Worm (Caenorhabditis elegans) whole organism, L4/young adult: Measurements from ENCODE around the gene col-69.
"Not testable (repeated sequence)": the region's sequence is repeated elsewhere in the genome, so short reads cannot be mapped to it uniquely, and the experiment has no call there.

Experiments used
- W03F9.2 ChIP-seq: fragments of 150-350 bp; optimal IDR thresholded peaks from 2 replicates; lab custom pipeline; 2014; ENCODE audit warnings: missing biosample characterization, missing genetic modification characterization
- dao-5 ChIP-seq: sonication (generic microtip); optimal IDR thresholded peaks from 2 replicates; lab custom pipeline; 2016; ENCODE audit warnings: missing genotype, missing genetic modification characterization, moderate library complexity, missing compliant biosample characterization
- him-1 ChIP-seq: sonication (generic microtip); optimal IDR thresholded peaks from 2 replicates; lab custom pipeline; 2016; ENCODE audit warnings: missing genotype, missing genetic modification reagents, missing genetic modification characterization, missing compliant biosample characterization

The col-69 gene

ce11 chrII:321183-321582 is 15.6 kb upstream of the col-69 start:
- TF ChIP-seq W03F9.2 (tag; lab: Kevin White, UChicago) (no peak), dao-5 (tag; lab: Kevin White, UChicago) (no peak), him-1 (tag; lab: Kevin White, UChicago) (no peak)

- TF ChIP-seq W03F9.2 (tag; lab: Kevin White, UChicago) (no peak), him-1 (tag; lab: Kevin White, UChicago) (no peak)
Measured at ce11 chrII:320783-321182, 15.2 kb upstream of the col-69 start.

- TF ChIP-seq dao-5 (tag; lab: Kevin White, UChicago) (no peak), W03F9.2 (tag; lab: Kevin White, UChicago) (no peak), him-1 (tag; lab: Kevin White, UChicago) (no peak)
Measured at ce11 chrII:319459-319858, 13.9 kb upstream of the col-69 start, which contains the start of gene far-7. Gene far-7 (plus strand): TSS chrII:319789.

DNA sequence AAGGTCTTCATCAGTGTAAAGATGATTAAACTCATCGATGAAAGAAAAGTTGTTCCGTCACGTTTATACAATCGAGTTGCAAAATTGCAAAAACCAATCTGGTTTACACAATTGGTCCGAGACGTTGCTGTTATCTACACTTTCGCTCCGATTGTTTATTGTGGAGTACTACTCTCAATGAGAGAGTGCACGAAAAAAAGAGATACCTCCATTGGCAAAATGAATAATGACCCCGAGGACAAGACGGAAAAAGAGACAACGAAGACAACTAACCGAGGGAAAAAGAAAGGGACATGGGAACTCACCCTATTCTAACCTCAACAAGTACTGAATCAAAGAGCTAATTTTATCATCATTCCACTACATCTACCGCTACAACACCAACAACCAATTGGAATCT is 8.0 kb upstream of the col-69 start:
- TF ChIP-seq him-1 (tag; lab: Kevin White, UChicago) = no peak
- no peak for TF ChIP-seq W03F9.2 (tag; lab: Kevin White, UChicago)
- TF ChIP-seq dao-5 (tag; lab: Kevin White, UChicago) = no peak

- TF ChIP-seq W03F9.2, dao-5, him-1 (tag; lab: Kevin White, UChicago): not testable (repeated sequence)
Measured at ce11 chrII:312110-312509, 6.6 kb upstream of the col-69 start, which contains the start of gene mps-2. Gene mps-2 (minus strand): TSS chrII:312210.

- TF ChIP-seq dao-5 (tag; lab: Kevin White, UChicago) (no peak), W03F9.2 (tag; lab: Kevin White, UChicago) (no peak), him-1 (tag; lab: Kevin White, UChicago) (no peak)
Measured at ce11 chrII:307154-307553, 1.6 kb upstream of the col-69 start, which contains the start of gene K01A2.4. Gene K01A2.4 (plus strand): TSS chrII:307454.

- TF ChIP-seq him-1 (tag; lab: Kevin White, UChicago) (no peak), W03F9.2 (tag; lab: Kevin White, UChicago) (no peak), dao-5 (tag; lab: Kevin White, UChicago) (no peak)
Measured at ce11 chrII:303927-304711, 1.4 kb downstream of the col-69 start.

DNA sequence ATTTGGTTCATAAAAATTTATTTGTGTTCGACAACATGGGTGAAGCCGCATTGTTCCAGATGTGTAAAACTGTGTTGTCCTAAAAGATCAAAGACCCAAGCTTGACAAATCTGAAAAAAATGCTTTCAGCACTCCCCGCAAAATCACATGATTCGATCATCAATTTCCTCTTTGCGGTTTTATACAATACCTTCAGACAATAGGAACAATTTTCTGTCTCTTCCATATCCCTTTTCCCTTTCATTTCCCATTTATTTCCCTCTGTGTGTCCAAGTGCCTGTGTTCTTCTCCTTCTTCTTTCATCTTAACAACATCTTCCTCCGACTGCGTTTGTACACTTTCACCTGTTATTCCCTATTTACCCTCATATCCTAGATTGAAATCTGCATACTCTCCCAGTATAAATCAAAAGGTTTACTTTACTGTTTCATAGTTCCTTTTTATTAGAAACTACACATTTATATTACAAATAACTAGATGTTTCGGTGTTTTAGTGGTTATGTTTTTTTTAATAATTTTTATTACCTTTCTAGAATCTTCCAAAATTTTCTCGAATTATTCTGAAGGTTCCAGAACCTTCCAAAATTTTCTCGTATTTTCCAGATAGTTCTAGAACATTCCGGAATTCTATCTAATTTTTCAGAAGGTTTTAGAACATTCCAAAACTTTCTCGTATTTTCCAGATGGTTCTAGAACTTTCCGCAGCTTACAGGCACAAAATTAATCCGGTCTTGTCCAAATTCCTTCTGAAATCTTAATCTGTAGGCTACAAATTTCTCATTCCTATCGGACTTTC is 4.4 kb downstream of the col-69 start, which contains the start of gene K01A2.5:
K01A2.5 (plus strand) TSS at position 297 of the 796 bp plus-strand sequence.
- TF ChIP-seq W03F9.2 (tag; lab: Kevin White, UChicago) (no peak), dao-5 (tag; lab: Kevin White, UChicago) (no peak)

DNA sequence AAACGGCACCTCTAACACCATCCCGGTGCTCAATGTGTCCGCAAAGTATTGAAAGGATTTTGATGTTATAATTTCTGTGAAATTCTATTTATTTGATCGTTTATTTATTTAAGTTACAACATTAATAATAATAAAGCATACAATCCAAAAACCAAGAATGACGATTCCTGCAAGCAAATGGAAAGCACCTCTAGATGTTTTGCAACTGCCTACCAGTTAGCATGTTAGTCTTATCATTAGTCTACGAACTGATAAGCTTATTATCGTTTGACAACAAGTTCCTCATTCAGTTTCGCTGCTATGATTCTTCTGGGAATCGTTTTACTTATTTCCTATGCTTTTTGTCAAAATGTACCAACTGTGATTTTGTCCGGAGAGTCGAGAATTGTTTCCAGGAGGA is 5.9 kb downstream of the col-69 start, which contains the start of gene K01A2.6:
K01A2.6 (plus strand) TSS at position 301 of the 400 bp plus-strand sequence.
- no peak for TF ChIP-seq W03F9.2 (tag; lab: Kevin White, UChicago)
- TF ChIP-seq dao-5 (tag; lab: Kevin White, UChicago) = no peak
- TF ChIP-seq him-1 (tag; lab: Kevin White, UChicago) = no peak

DNA sequence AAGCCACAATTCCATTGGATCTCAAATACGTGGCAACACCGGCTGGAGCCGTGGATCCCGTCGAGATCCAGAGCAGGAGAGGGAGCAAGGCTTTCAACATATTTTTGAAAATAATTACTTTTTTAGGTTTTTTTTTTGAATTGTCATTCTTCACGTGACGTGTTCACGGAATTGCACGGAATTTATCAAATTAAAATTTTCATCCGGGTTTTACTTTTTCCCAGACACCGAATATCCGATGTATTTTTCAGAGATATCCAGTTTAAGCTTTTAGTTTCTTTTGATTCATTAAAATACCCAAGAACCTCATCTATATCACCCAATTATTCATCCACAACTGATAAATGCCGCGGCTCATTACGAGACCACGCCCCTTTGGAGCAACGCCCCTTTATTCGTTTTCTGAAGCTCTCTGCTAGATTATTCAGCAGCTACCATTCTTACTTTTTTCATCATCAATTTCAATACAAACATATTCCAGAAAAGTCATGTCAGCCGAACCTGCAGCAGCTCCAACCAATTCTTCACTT is 8.6 kb downstream of the col-69 start, which contains the start of the genes clec-117 and B0432.1:
clec-117 (minus strand) TSS at position 101 of the 530 bp plus-strand sequence.
B0432.1 (plus strand) TSS at position 480 of the 530 bp plus-strand sequence.
- no peak for TF ChIP-seq dao-5 (tag; lab: Kevin White, UChicago)
- TF ChIP-seq him-1 (tag; lab: Kevin White, UChicago) = no peak
- TF ChIP-seq W03F9.2 (tag; lab: Kevin White, UChicago) = no peak

DNA sequence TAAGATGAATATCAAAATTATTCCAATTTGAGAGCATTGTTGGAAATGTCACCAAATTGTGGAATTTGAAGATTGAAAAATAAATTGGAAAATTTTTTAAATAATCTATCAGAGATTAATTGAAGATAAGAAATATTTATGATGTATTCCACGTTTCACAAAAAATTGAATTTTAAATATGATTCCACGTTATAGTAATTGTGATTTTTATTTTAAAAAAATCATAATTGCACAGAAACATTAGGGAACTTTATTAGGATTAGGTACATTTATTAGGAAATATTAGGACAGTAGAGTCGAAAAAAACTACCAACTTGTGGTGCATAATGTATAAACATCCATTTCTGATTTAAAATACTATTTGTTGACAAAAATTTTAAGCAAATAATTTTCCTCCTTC is 10.9 kb downstream of the col-69 start, which contains the start of gene B0432.11:
B0432.11 (minus strand) TSS at position 101 of the 400 bp plus-strand sequence.
- TF ChIP-seq W03F9.2 (tag; lab: Kevin White, UChicago) (no peak), him-1 (tag; lab: Kevin White, UChicago) (no peak), dao-5 (tag; lab: Kevin White, UChicago) (no peak)

DNA sequence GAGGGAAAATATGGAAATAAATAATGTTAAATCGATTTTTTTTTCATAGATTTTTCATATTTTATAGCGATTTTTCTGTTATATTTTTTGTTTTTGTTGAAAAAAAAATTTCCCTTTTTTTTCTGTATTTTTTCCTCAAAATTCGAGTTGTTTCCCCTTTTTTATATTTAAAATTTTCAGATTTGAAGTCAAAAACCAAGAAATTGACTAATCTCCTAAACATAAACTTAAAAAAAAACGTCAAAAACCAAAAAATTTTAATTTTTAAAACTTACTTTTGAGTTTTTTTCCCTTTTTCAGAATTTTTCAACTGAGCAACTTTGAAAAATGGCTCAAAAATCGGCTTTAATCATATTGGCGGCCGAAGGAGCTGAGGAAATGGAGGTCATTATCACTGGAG is 15.3 kb downstream of the col-69 start, which contains the start of gene djr-1.1:
djr-1.1 (plus strand) TSS at position 301 of the 400 bp plus-strand sequence.
- TF ChIP-seq dao-5 (tag; lab: Kevin White, UChicago) (no peak), him-1 (tag; lab: Kevin White, UChicago) (no peak), W03F9.2 (tag; lab: Kevin White, UChicago) (no peak)
